Fruit fly (Drosophila melanogaster): ENCODE measurements around the gene Naa15-16.

dm6 chrX:19520376-19520775, 40.6 kb downstream of the Naa15-16 start:
- TF ChIP-seq CG32532 (GFP tag; IDR thresholded peaks at IDR 0.05): no peak
- TF ChIP-seq unc-4 (GFP tag; IDR thresholded peaks at IDR 0.05; ENCODE audit: partially characterized antibody): no peak
- no peak for TF ChIP-seq Dll (GFP tag; IDR thresholded peaks at IDR 0.05; ENCODE audit: partially characterized antibody)
- TF ChIP-seq sens (GFP tag): no peak
- no peak for TF ChIP-seq CG10462 (GFP tag; optimal IDR thresholded peaks at IDR 0.05)
- no peak for TF ChIP-seq CG11398 (GFP tag; optimal IDR thresholded peaks at IDR 0.05)

Data from whole organism, embryonic.